Worm (Caenorhabditis elegans): ENCODE measurements around the gene Y39H10B.3.

DNA sequence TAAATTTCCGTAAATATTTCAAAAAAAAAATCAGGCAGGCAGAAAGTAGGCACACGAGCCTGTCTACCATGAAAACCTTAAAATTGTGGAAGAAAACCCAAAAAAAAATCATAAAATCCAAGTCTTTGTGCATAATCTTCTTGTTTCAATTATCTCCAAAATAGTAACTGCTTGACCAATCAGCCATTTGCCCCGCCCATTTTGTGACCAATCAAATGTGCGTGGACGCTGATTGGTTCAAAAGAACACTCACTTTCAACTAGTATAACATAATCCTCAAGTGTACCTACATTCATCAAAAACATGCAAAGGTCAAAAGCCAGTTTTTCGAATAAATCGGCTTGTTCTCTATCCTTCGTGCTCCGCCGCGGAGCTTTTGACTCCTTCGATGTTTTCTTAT lies 7.9 kb downstream of the Y39H10B.3 start:
- no peak for TF ChIP-seq lin-15B (tag; optimal IDR thresholded peaks at IDR 0.05)
- TF ChIP-seq elt-1 (tag; optimal IDR thresholded peaks at IDR 0.05), result no peak
- no peak for TF ChIP-seq snpc-4 (tag; optimal IDR thresholded peaks at IDR 0.05)
- TF ChIP-seq fkh-10 (GFP tag; optimal IDR thresholded peaks at IDR 0.05), result no peak
- TF ChIP-seq nhr-12 (tag; optimal IDR thresholded peaks at IDR 0.05), result no peak
- TF ChIP-seq egl-5 (tag; optimal IDR thresholded peaks at IDR 0.05), result no peak
- no peak for TF ChIP-seq mdl-1 (tag; optimal IDR thresholded peaks at IDR 0.05)
- TF ChIP-seq pqm-1 (tag; optimal IDR thresholded peaks at IDR 0.05), result no peak
- no peak for TF ChIP-seq nhr-28 (tag; optimal IDR thresholded peaks at IDR 0.05)
- TF ChIP-seq aly-2 (tag; optimal IDR thresholded peaks at IDR 0.05), result no peak
- no peak for TF ChIP-seq nhr-11 (tag; optimal IDR thresholded peaks at IDR 0.05)
- TF ChIP-seq elt-2 (tag; optimal IDR thresholded peaks at IDR 0.05), result no peak
- TF ChIP-seq ceh-82 (tag; optimal IDR thresholded peaks at IDR 0.05), result no peak
- TF ChIP-seq ZK546.5 (tag; optimal IDR thresholded peaks at IDR 0.05), result no peak

Data from whole organism, L3 larva.